Worm (Caenorhabditis elegans): ENCODE results near the gene F54A3.2.

Gene F54A3.2

DNA sequence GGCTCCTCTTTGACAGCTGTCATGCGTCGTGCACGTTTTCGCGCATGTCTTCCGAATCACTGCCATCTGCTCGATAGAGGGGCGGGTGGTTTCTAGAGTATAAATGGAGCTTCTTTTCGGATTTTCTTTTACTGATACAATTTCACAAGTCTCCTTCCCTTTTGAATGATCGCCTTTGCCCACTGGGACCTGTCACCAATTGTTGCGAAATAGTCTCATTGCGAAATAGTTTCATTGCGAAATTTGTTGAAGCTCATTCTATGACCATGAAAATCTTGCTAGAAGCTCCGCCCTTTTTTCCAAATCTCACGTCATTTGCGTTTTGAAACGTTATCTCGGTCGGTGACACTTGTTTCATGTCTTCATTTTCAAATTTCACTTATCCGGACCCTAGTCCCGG is 46.0 kb downstream of the F54A3.2 start:
- no peak for TF ChIP-seq unc-3 (GFP tag; conservative IDR thresholded peaks at IDR 0.05)
- peak; percentile 50 for TF ChIP-seq unc-3 (tag; optimal IDR thresholded peaks at IDR 0.05)
- peak; percentile 87 for TF ChIP-seq unc-55 (GFP tag; optimal IDR thresholded peaks at IDR 0.05)
- no peak for TF ChIP-seq zip-5 (tag; optimal IDR thresholded peaks at IDR 0.05)
- no peak for TF ChIP-seq ahr-1 (tag; optimal IDR thresholded peaks at IDR 0.05)

DNA sequence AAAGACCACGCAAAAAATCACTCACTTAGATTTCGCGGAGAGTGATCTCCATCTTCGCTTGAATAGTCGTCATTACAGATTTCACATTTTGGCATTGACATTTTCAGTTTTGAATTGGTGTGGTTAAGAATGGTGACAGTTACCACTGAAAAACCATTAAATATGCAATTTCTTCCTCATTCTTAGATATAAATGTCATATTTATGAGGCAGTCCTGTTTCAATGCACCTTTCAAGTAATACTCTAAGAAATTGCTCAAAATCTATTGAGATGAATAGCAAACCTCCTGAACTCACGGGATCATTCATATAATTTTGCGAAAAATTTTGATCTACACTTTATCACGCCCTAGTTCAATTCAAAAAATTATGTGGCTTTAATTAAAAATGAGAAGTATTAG is 48.6 kb downstream of the F54A3.2 start, which contains the start of gene K09F6.7:
Gene K09F6.7, minus strand, starts transcription at position 101 of the 400 bp plus-strand sequence.
- TF ChIP-seq ceh-18 (tag; optimal IDR thresholded peaks at IDR 0.05), result no peak
- no peak for TF ChIP-seq tbx-7 (tag; optimal IDR thresholded peaks at IDR 0.05)
- no peak for TF ChIP-seq ceh-9 (tag; optimal IDR thresholded peaks at IDR 0.05)
- no peak for TF ChIP-seq pat-9 (tag; optimal IDR thresholded peaks at IDR 0.05)
- no peak for TF ChIP-seq hlh-8 (tag; optimal IDR thresholded peaks at IDR 0.05)
- no peak for TF ChIP-seq ceh-31 (tag; optimal IDR thresholded peaks at IDR 0.05)
- no peak for TF ChIP-seq hlh-15 (tag; optimal IDR thresholded peaks at IDR 0.05)
- no peak for TF ChIP-seq ref-2 (tag; optimal IDR thresholded peaks at IDR 0.05)
- TF ChIP-seq unc-86 (tag; optimal IDR thresholded peaks at IDR 0.05), result no peak

DNA sequence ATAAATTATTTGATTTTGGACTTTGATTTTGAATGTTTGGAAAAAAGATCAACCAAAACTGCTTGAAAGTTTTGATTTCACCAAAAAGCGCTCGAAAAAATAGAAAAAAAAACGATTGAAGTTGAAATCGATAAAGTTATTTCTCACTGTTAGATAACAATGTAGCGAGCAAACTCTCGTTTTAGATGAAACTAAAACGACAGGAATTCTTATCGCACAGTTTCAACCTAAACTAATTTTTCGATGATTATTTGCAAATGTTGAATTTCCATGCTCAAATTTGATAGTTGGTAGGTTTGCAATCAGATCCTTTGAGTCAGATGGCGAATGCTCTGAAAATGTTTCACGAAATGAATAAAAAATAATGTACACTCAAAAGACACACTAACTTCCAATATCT is 49.1 kb downstream of the F54A3.2 start:
- TF ChIP-seq eyg-1 (tag; optimal IDR thresholded peaks at IDR 0.05) (no peak), hlh-6 (tag; optimal IDR thresholded peaks at IDR 0.05) (no peak), dmd-4 (tag; optimal IDR thresholded peaks at IDR 0.05; ENCODE audit: borderline replicate concordance) (no peak), C38D4.7 (GFP tag; optimal IDR thresholded peaks at IDR 0.05) (no peak), ceh-9 (tag; optimal IDR thresholded peaks at IDR 0.05) (no peak), che-1 (tag; optimal IDR thresholded peaks at IDR 0.05) (no peak), sox-4 (tag; optimal IDR thresholded peaks at IDR 0.05) (no peak), ahr-1 (tag; optimal IDR thresholded peaks at IDR 0.05) (no peak), ceh-30 (tag; optimal IDR thresholded peaks at IDR 0.05) (no peak), Y22D7AL.16 (tag; optimal IDR thresholded peaks at IDR 0.05) (no peak), hlh-15 (tag; optimal IDR thresholded peaks at IDR 0.05) (no peak), syd-9 (tag; optimal IDR thresholded peaks at IDR 0.05) (no peak), hlh-8 (tag; optimal IDR thresholded peaks at IDR 0.05) (no peak), ama-1 (optimal IDR thresholded peaks at IDR 0.05) (no peak), ref-2 (tag; optimal IDR thresholded peaks at IDR 0.05) (no peak), F13H6.1 (tag; optimal IDR thresholded peaks at IDR 0.05) (no peak), ceh-24 (tag; optimal IDR thresholded peaks at IDR 0.05) (no peak), ttx-3 (tag; optimal IDR thresholded peaks at IDR 0.05) (no peak), K02D7.2 (tag; optimal IDR thresholded peaks at IDR 0.05) (no peak)

DNA sequence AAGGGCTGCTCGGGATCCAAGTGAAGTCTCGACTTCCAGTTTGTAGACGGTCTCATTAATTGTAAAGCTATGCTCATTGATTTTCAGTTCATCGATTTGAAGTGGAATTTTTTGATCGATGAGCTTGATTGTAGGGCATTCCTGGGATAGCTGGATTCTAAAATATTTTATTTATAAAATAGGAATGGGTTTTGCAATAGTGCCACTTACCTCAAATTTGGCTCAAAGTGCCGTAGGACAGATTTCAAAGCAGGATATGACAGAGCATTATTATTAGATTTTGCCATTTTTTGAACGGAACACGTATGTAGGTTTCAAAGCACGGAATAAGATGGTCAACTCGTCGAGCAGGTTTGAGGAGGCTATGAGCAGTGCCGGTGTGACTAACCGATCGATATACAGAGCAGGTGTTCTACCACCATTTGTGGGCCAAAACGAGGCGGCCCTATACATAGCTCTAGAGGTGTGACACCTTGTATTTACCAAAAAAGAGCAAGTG is 52.4 kb downstream of the F54A3.2 start, which contains the start of gene fbxc-25:
Gene fbxc-25, minus strand, starts transcription at position 449 of the 499 bp plus-strand sequence.
- TF ChIP-seq unc-3 (GFP tag; conservative IDR thresholded peaks at IDR 0.05), result no peak
- TF ChIP-seq unc-3 (tag; optimal IDR thresholded peaks at IDR 0.05), result no peak
- TF ChIP-seq lin-11 (tag; optimal IDR thresholded peaks at IDR 0.05), result no peak
- TF ChIP-seq pat-9 (tag; optimal IDR thresholded peaks at IDR 0.05), result no peak
- TF ChIP-seq sdc-2 (tag; optimal IDR thresholded peaks at IDR 0.05), result no peak
- no peak for TF ChIP-seq odd-2 (tag; optimal IDR thresholded peaks at IDR 0.05)
- TF ChIP-seq sox-2 (GFP tag; IDR thresholded peaks at IDR 0.05), result no peak
- TF ChIP-seq lim-6 (tag; optimal IDR thresholded peaks at IDR 0.05), result no peak
- TF ChIP-seq ceh-48 (tag; optimal IDR thresholded peaks at IDR 0.05), result no peak
- TF ChIP-seq che-1 (tag; optimal IDR thresholded peaks at IDR 0.05), result no peak
- TF ChIP-seq ceh-30 (tag; optimal IDR thresholded peaks at IDR 0.05), result no peak
- no peak for TF ChIP-seq dve-1 (tag; optimal IDR thresholded peaks at IDR 0.05)
- no peak for TF ChIP-seq unc-86 (tag; optimal IDR thresholded peaks at IDR 0.05)
- no peak for TF ChIP-seq T23F11.4 (GFP tag; optimal IDR thresholded peaks at IDR 0.05)
